Fruit fly (Drosophila melanogaster) whole organism, embryonic: ENCODE results near the gene RhoGDI.

Experiments used
- B-H2 ChIP-seq: fragments of 200-800 bp; sonication (Bioruptor generic); optimal IDR thresholded peaks from 2 replicates; lab custom pipeline; 2018; ENCODE audit warnings: missing biosample characterization, mild to moderate bottlenecking, missing genetic modification characterization
- Blimp-1 ChIP-seq: fragments of 200-800 bp; sonication (Bioruptor generic); optimal IDR thresholded peaks from 3 replicates; lab custom pipeline; 2018; ENCODE audit warnings: missing biosample characterization, missing genetic modification characterization, mild to moderate bottlenecking, moderate library complexity, missing genetic modification reagents
- CG10959 ChIP-seq: fragments of 200-800 bp; sonication (Bioruptor generic); IDR thresholded peaks from 2 replicates; pipeline ENCODE4 v1.3.6; 2022; ENCODE audit warnings: missing biosample characterization, missing genetic modification characterization
- CG11504 ChIP-seq: fragments of 200-800 bp; sonication (Bioruptor generic); optimal IDR thresholded peaks from 3 replicates; lab custom pipeline; 2019; ENCODE audit warnings: missing biosample characterization, mild to moderate bottlenecking, missing genetic modification characterization, moderate library complexity
- CG12659 ChIP-seq: fragments of 200-800 bp; sonication (Bioruptor generic); optimal IDR thresholded peaks from 3 replicates; lab custom pipeline; 2017; ENCODE audit warnings: mild to moderate bottlenecking, missing biosample characterization, missing genetic modification reagents, missing genetic modification characterization
- CG12769 ChIP-seq: fragments of 200-800 bp; sonication (Bioruptor generic); optimal IDR thresholded peaks from 2 replicates; lab custom pipeline; 2019; ENCODE audit warnings: missing biosample characterization, mild to moderate bottlenecking, missing genetic modification characterization, moderate library complexity
- CG14050 ChIP-seq: fragments of 200-800 bp; sonication (Bioruptor generic); IDR thresholded peaks from 3 replicates; pipeline ENCODE4 v1.3.6; 2022; ENCODE audit warnings: missing biosample characterization, missing genetic modification characterization
- CG14860 ChIP-seq: fragments of 200-800 bp; sonication (Bioruptor generic); IDR thresholded peaks from 3 replicates; pipeline ENCODE4 v1.3.6; 2022; ENCODE audit warnings: missing biosample characterization, missing genetic modification characterization; ENCODE audit not compliant: partially characterized antibody
- CG1603 ChIP-seq: fragments of 200-800 bp; sonication (Bioruptor generic); optimal IDR thresholded peaks from 2 replicates; lab custom pipeline; 2019; ENCODE audit warnings: missing biosample characterization, mild to moderate bottlenecking, missing genetic modification characterization, moderate library complexity
- CG16779 ChIP-seq: fragments of 200-800 bp; sonication (Bioruptor generic); IDR thresholded peaks from 2 replicates; pipeline ENCODE4 v1.3.6; 2022; ENCODE audit warnings: missing biosample characterization, missing genetic modification characterization
- CG16813 ChIP-seq: fragments of 200-800 bp; sonication (Bioruptor generic); IDR thresholded peaks from 3 replicates; pipeline ENCODE4 v1.3.6; 2022; ENCODE audit warnings: missing biosample characterization, missing genetic modification characterization; ENCODE audit not compliant: partially characterized antibody
- CG18262 ChIP-seq: fragments of 200-800 bp; optimal IDR thresholded peaks from 3 replicates; lab custom pipeline; 2019; ENCODE audit warnings: missing biosample characterization, mild to moderate bottlenecking, missing genetic modification characterization, moderate library complexity
- CG2875 ChIP-seq: fragments of 200-800 bp; sonication (Bioruptor generic); optimal IDR thresholded peaks from 2 replicates; lab custom pipeline; 2017; ENCODE audit warnings: missing biosample characterization, mild to moderate bottlenecking, missing genetic modification characterization, missing genetic modification reagents
- CG30020 ChIP-seq: fragments of 200-800 bp; optimal IDR thresholded peaks from 2 replicates; lab custom pipeline; 2019; ENCODE audit warnings: missing biosample characterization, mild to moderate bottlenecking, missing genetic modification characterization, moderate library complexity
- CG4328 ChIP-seq: fragments of 200-800 bp; sonication (Bioruptor generic); optimal IDR thresholded peaks from 3 replicates; lab custom pipeline; 2017; ENCODE audit warnings: missing biosample characterization, missing genetic modification reagents, missing genetic modification characterization
- CG6254 ChIP-seq: fragments of 200-800 bp; sonication (Bioruptor generic); optimal IDR thresholded peaks from 3 replicates; lab custom pipeline; 2017; ENCODE audit warnings: mild to moderate bottlenecking, missing biosample characterization, missing genetic modification reagents, missing genetic modification characterization
- CG6689 ChIP-seq: fragments of 200-800 bp; sonication (Bioruptor generic); IDR thresholded peaks from 2 replicates; pipeline ENCODE4 v1.3.6; 2022; ENCODE audit warnings: missing biosample characterization, missing genetic modification characterization
- CG8290 ChIP-seq, 3 experiments: fragments of 200-800 bp; sonication (Bioruptor generic); optimal IDR thresholded peaks; 2 replicates each; lab custom pipeline; 2016 to 2019; ENCODE audit warnings: missing biosample characterization in 3 of 3, missing genetic modification characterization in 3 of 3, mild to moderate bottlenecking in 2 of 3, moderate library complexity in 1 of 3
- CG8478 ChIP-seq: fragments of >200 bp; optimal IDR thresholded peaks from 2 replicates; lab custom pipeline; 2018
- CG9797 ChIP-seq: fragments of 200-800 bp; sonication (Bioruptor generic); optimal IDR thresholded peaks from 3 replicates; lab custom pipeline; 2018; ENCODE audit warnings: missing biosample characterization, mild to moderate bottlenecking, missing genetic modification characterization
- CG9876 ChIP-seq: fragments of 200-800 bp; sonication (Bioruptor generic); optimal IDR thresholded peaks from 2 replicates; lab custom pipeline; 2016; ENCODE audit warnings: missing biosample characterization, missing genetic modification characterization
- D19B ChIP-seq: fragments of 200-800 bp; sonication (Bioruptor generic); optimal IDR thresholded peaks from 2 replicates; lab custom pipeline; 2017; ENCODE audit warnings: missing biosample characterization, mild to moderate bottlenecking, missing genetic modification characterization
- Dref ChIP-seq: fragments of 200-800 bp; sonication (Bioruptor generic); IDR thresholded peaks from 2 replicates; pipeline ENCODE4 v1.3.6; 2022; ENCODE audit warnings: missing biosample characterization, missing genetic modification characterization
- Fer2 ChIP-seq: fragments of 200-800 bp; sonication (Bioruptor generic); optimal IDR thresholded peaks from 2 replicates; lab custom pipeline; 2018; ENCODE audit warnings: missing biosample characterization, mild to moderate bottlenecking, missing genetic modification characterization, moderate library complexity
- Gsc ChIP-seq: fragments of 200-800 bp; sonication (Bioruptor generic); IDR thresholded peaks from 2 replicates; pipeline ENCODE4 v1.3.6; 2022; ENCODE audit warnings: missing biosample characterization, missing genetic modification characterization
- Hmx ChIP-seq: fragments of 200-800 bp; sonication (Bioruptor generic); optimal IDR thresholded peaks from 2 replicates; lab custom pipeline; 2016; ENCODE audit warnings: missing biosample characterization, missing genetic modification characterization
- Kr ChIP-seq: fragments of 200-800 bp; sonication (Bioruptor generic); optimal IDR thresholded peaks from 2 replicates; lab custom pipeline; 2017; ENCODE audit warnings: missing biosample characterization, mild to moderate bottlenecking, missing genetic modification characterization
- Rx ChIP-seq: fragments of 200-800 bp; sonication (Bioruptor generic); IDR thresholded peaks from 2 replicates; pipeline ENCODE4 v1.3.6; 2022; ENCODE audit warnings: missing biosample characterization, missing genetic modification characterization
- Sin3A ChIP-seq: fragments of >200 bp; optimal IDR thresholded peaks from 2 replicates; lab custom pipeline; 2018
- ab ChIP-seq: fragments of 200-800 bp; sonication (Bioruptor generic); optimal IDR thresholded peaks from 2 replicates; lab custom pipeline; 2016; ENCODE audit warnings: missing biosample characterization, missing genetic modification characterization
- amos ChIP-seq: fragments of 200-800 bp; sonication (Bioruptor generic); IDR thresholded peaks from 2 replicates; pipeline ENCODE4 v1.3.6; 2022; ENCODE audit warnings: missing biosample characterization, missing genetic modification characterization; ENCODE audit not compliant: partially characterized antibody
- ara ChIP-seq: fragments of 200-800 bp; sonication (Bioruptor generic); IDR thresholded peaks from 2 replicates; pipeline ENCODE4 v1.3.6; 2022; ENCODE audit warnings: missing biosample characterization, missing genetic modification characterization
- br ChIP-seq: fragments of >200 bp; optimal IDR thresholded peaks from 2 replicates; lab custom pipeline; 2017
- bsh ChIP-seq, 2 experiments: fragments of 200-800 bp; sonication (Bioruptor generic); optimal IDR thresholded peaks; 2 replicates each; lab custom pipeline; 2017 to 2018; ENCODE audit warnings: mild to moderate bottlenecking in 2 of 2, missing biosample characterization in 2 of 2, missing genetic modification characterization in 2 of 2, moderate library complexity in 1 of 2
- chif ChIP-seq, 2 experiments: fragments of 200-800 bp; sonication (Bioruptor generic); optimal IDR thresholded peaks; 3 replicates each; lab custom pipeline; 2016; ENCODE audit warnings: missing biosample characterization in 2 of 2, missing genetic modification characterization in 2 of 2
- chinmo ChIP-seq: fragments of 200-800 bp; sonication (Bioruptor generic); IDR thresholded peaks from 4 replicates; pipeline ENCODE4 v1.3.6; 2022; ENCODE audit warnings: missing biosample characterization, missing genetic modification characterization; ENCODE audit not compliant: partially characterized antibody
- dati ChIP-seq: fragments of 200-800 bp; sonication (Bioruptor generic); IDR thresholded peaks from 2 replicates; pipeline ENCODE4 v1.3.6; 2022; ENCODE audit warnings: missing biosample characterization, missing genetic modification characterization
- dimm ChIP-seq: fragments of 200-800 bp; sonication (Bioruptor generic); IDR thresholded peaks from 2 replicates; pipeline ENCODE4 v1.3.6; 2022; ENCODE audit warnings: missing biosample characterization, missing genetic modification characterization
- ems ChIP-seq: fragments of 200-800 bp; sonication (Bioruptor generic); optimal IDR thresholded peaks from 3 replicates; lab custom pipeline; 2016; ENCODE audit warnings: missing biosample characterization, missing genetic modification characterization
- hb ChIP-seq: fragments of 200-800 bp; sonication (Bioruptor generic); IDR thresholded peaks from 3 replicates; pipeline ENCODE4 v1.3.6; 2022; ENCODE audit warnings: missing biosample characterization, missing genetic modification characterization; ENCODE audit not compliant: partially characterized antibody
- hbn ChIP-seq: fragments of 200-800 bp; sonication (Bioruptor generic); IDR thresholded peaks from 2 replicates; pipeline ENCODE4 v1.3.6; 2022; ENCODE audit warnings: missing biosample characterization, missing genetic modification characterization; ENCODE audit not compliant: partially characterized antibody
- lab ChIP-seq: fragments of 200-800 bp; sonication (Bioruptor generic); optimal IDR thresholded peaks from 3 replicates; lab custom pipeline; 2017; ENCODE audit warnings: missing biosample characterization, missing genetic modification characterization, mild to moderate bottlenecking, moderate library complexity, missing genetic modification reagents
- psq ChIP-seq: fragments of 200-800 bp; sonication (Bioruptor generic); optimal IDR thresholded peaks from 2 replicates; lab custom pipeline; 2017; ENCODE audit warnings: missing biosample characterization, missing genetic modification characterization
- ranshi ChIP-seq: fragments of 200-800 bp; sonication (Bioruptor generic); IDR thresholded peaks from 2 replicates; pipeline ENCODE4 v1.3.6; 2022; ENCODE audit warnings: missing biosample characterization, missing genetic modification characterization
- ro ChIP-seq: fragments of 200-800 bp; sonication (Bioruptor generic); IDR thresholded peaks from 2 replicates; pipeline ENCODE4 v1.3.6; 2022; ENCODE audit warnings: missing biosample characterization, missing genetic modification characterization
- salm ChIP-seq: fragments of 200-800 bp; sonication (Bioruptor generic); optimal IDR thresholded peaks from 2 replicates; lab custom pipeline; 2018; ENCODE audit warnings: missing biosample characterization, mild to moderate bottlenecking, missing genetic modification characterization
- tio ChIP-seq: fragments of 200-800 bp; sonication (Bioruptor generic); optimal IDR thresholded peaks from 2 replicates; lab custom pipeline; 2017; ENCODE audit warnings: missing biosample characterization, missing genetic modification characterization, inconsistent platforms
- toy ChIP-seq: fragments of 200-800 bp; sonication (Bioruptor generic); IDR thresholded peaks from 2 replicates; pipeline ENCODE4 v1.3.6; 2022; ENCODE audit warnings: missing biosample characterization, missing genetic modification characterization
- tx ChIP-seq: fragments of 200-800 bp; sonication (Bioruptor generic); optimal IDR thresholded peaks from 2 replicates; lab custom pipeline; 2016; ENCODE audit warnings: missing biosample characterization, missing genetic modification characterization
- vfl ChIP-seq: fragments of 200-800 bp; sonication (Bioruptor generic); optimal IDR thresholded peaks from 2 replicates; lab custom pipeline; 2016; ENCODE audit warnings: missing biosample characterization, missing genetic modification characterization
- z ChIP-seq: fragments of 200-800 bp; sonication (Bioruptor generic); IDR thresholded peaks from 3 replicates; pipeline ENCODE4 v1.3.6; 2022; ENCODE audit warnings: missing biosample characterization, missing genetic modification characterization
- zf30C ChIP-seq: fragments of 200-800 bp; sonication (Bioruptor generic); optimal IDR thresholded peaks from 3 replicates; lab custom pipeline; 2018; ENCODE audit warnings: missing biosample characterization, mild to moderate bottlenecking, missing genetic modification characterization

Gene RhoGDI

dm6 chr3L:19895556-19895995, 33.0 kb upstream of the RhoGDI start (continued):
- TF ChIP-seq CG8290 (GFP tag; optimal IDR thresholded peaks at IDR 0.05; lab: Kevin White, UChicago), result no peak
- TF ChIP-seq CG8290 (tag; optimal IDR thresholded peaks at IDR 0.05; lab: Kevin White, UChicago), result no peak
- TF ChIP-seq CG14050 (GFP tag; lab: Robert Waterston, UW), result no peak
- no peak for TF ChIP-seq CG16813 (GFP tag; lab: Robert Waterston, UW)
- 0 out of 2 replicates have a peak, but pooled peaks have one; percentile 35 for TF ChIP-seq ara (GFP tag; lab: Robert Waterston, UW)
- TF ChIP-seq CG6254 (GFP tag; lab: Kevin White, UChicago), result no peak
- TF ChIP-seq CG4328 (GFP tag; lab: Kevin White, UChicago), result no peak
- no peak for TF ChIP-seq Gsc (GFP tag; lab: Robert Waterston, UW)
- TF ChIP-seq B-H2, result no peak
- TF ChIP-seq salm (tag; lab: Kevin White, UChicago), result no peak
- TF ChIP-seq bsh (GFP tag; optimal IDR thresholded peaks at IDR 0.05; lab: Kevin White, UChicago), result no peak
- no peak for TF ChIP-seq CG12769 (tag; lab: Kevin White, UChicago)
- no peak for TF ChIP-seq br (lab: Kevin White, UChicago)
- no peak for TF ChIP-seq hb (GFP tag; lab: Robert Waterston, UW)
- TF ChIP-seq Blimp-1 (GFP tag; lab: Kevin White, UChicago), result no peak
- TF ChIP-seq hbn (GFP tag; lab: Robert Waterston, UW), result no peak
- TF ChIP-seq amos, result peak; percentile 12; the same call in 1 of the 2 replicates
- no peak for TF ChIP-seq CG8478 (lab: Kevin White, UChicago)
- TF ChIP-seq CG14860 (GFP tag; lab: Robert Waterston, UW), result no peak
- TF ChIP-seq ranshi (GFP tag; lab: Robert Waterston, UW), result no peak
- TF ChIP-seq psq (GFP tag; lab: Kevin White, UChicago), result no peak
- no peak for TF ChIP-seq Rx
- no peak for TF ChIP-seq ro (GFP tag; lab: Robert Waterston, UW)
- TF ChIP-seq Kr (GFP tag; lab: Kevin White, UChicago), result no peak
- TF ChIP-seq D19B (GFP tag; lab: Kevin White, UChicago), result no peak
- TF ChIP-seq Dref, result no peak
- TF ChIP-seq CG2875 (GFP tag; lab: Kevin White, UChicago), result no peak
- TF ChIP-seq CG11504 (tag; lab: Kevin White, UChicago), result no peak
- TF ChIP-seq CG9876, result no peak
- no peak for TF ChIP-seq tio (GFP tag; lab: Kevin White, UChicago)
- no peak for TF ChIP-seq CG16779 (GFP tag; lab: Robert Waterston, UW)
- no peak for TF ChIP-seq Sin3A (lab: Kevin White, UChicago)
- no peak for TF ChIP-seq CG12659 (GFP tag; lab: Kevin White, UChicago)
- no peak for TF ChIP-seq vfl (GFP tag; lab: Kevin White, UChicago)
- TF ChIP-seq toy (GFP tag; lab: Robert Waterston, UW), result no peak
- no peak for TF ChIP-seq CG1603
- no peak for TF ChIP-seq lab (GFP tag; lab: Kevin White, UChicago)
- no peak for TF ChIP-seq ab (GFP tag; lab: Kevin White, UChicago)
- peak; percentile 91 for TF ChIP-seq chinmo (GFP tag; lab: Robert Waterston, UW)
- no peak for TF ChIP-seq chif (GFP tag; optimal IDR thresholded peaks at IDR 0.05; lab: Kevin White, UChicago)
- no peak for TF ChIP-seq dati (GFP tag; lab: Robert Waterston, UW)
- TF ChIP-seq Fer2 (tag; lab: Kevin White, UChicago), result no peak
- no peak for TF ChIP-seq ems (GFP tag; lab: Kevin White, UChicago)
- no peak for TF ChIP-seq CG18262 (tag; lab: Kevin White, UChicago)
- no peak for TF ChIP-seq CG6689 (GFP tag; lab: Robert Waterston, UW)
- TF ChIP-seq CG10959 (GFP tag; lab: Robert Waterston, UW), result no peak
- no peak for TF ChIP-seq dimm (GFP tag; lab: Robert Waterston, UW)
- TF ChIP-seq CG9797 (GFP tag; lab: Kevin White, UChicago), result no peak
- no peak for TF ChIP-seq Hmx
- TF ChIP-seq zf30C (GFP tag; lab: Kevin White, UChicago), result no peak
- no peak for TF ChIP-seq CG30020 (tag; lab: Kevin White, UChicago)
- TF ChIP-seq z (GFP tag; lab: Robert Waterston, UW), result no peak
- TF ChIP-seq tx (GFP tag; lab: Kevin White, UChicago), result no peak
